Worm (Caenorhabditis elegans): Measurements from ENCODE around the gene F23D12.1.

- TF ChIP-seq him-1 (tag; optimal IDR thresholded peaks at IDR 0.05) (no peak), dao-5 (tag; optimal IDR thresholded peaks at IDR 0.05) (no peak), W03F9.2 (tag; optimal IDR thresholded peaks at IDR 0.05) (no peak)
Observed at ce11 chrX:14424673-14425072, 3.3 kb downstream of the F23D12.1 start, which contains the start of gene F23D12.11.

Measured in whole organism, L4/young adult.